Fruit fly (Drosophila melanogaster): ENCODE data around the gene Mco1.

Mco1 gene

DNA sequence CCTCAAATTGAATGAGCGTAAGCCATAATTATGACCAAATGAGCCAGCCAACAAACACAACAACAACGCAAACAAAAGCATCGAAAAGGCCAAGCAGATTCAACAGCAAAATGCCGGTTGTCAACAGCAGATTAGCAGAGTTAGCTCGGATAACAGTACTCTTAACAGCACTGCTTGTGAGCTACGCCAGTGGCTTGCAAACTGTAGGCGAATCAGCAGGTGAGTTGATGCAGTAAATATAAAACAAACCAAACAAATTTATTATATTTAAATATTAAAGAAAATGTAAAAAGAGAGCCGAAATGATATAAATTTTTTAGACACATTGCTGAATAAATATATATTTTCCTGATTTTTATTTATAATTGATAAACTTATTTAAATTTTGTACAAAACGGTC is 4.3 kb downstream of the Mco1 start:
- TF ChIP-seq h (optimal IDR thresholded peaks at IDR 0.05) (no peak), Myc (optimal IDR thresholded peaks at IDR 0.05) (no peak), psq (optimal IDR thresholded peaks at IDR 0.05) (no peak), Sin3A (optimal IDR thresholded peaks at IDR 0.05) (no peak), insv (optimal IDR thresholded peaks at IDR 0.05) (no peak), ttk (optimal IDR thresholded peaks at IDR 0.05) (no peak)

DNA sequence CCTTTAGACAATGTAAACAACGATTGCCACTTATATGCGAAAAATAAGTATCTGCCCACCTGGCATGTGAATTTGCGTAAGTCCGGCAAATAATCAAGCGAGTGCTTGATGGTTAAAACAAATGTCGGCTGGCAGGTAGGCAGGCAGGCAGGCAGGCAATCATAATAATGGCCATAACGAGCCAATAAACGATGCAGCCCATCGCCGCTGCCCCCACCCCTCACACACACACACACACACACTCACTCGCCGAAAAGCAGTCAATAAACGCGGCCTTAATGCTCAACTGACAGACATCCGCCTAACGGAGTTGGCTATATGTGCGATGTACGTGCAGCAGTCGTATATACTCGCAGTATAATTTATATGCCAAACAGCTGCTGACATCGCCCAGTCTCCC is 4.9 kb downstream of the Mco1 start:
- no peak for TF ChIP-seq ttk (optimal IDR thresholded peaks at IDR 0.05)
- no peak for TF ChIP-seq psq (optimal IDR thresholded peaks at IDR 0.05)
- no peak for TF ChIP-seq Sin3A (optimal IDR thresholded peaks at IDR 0.05)
- no peak for TF ChIP-seq h (optimal IDR thresholded peaks at IDR 0.05)
- no peak for TF ChIP-seq insv (optimal IDR thresholded peaks at IDR 0.05)
- TF ChIP-seq Myc (optimal IDR thresholded peaks at IDR 0.05), result no peak

DNA sequence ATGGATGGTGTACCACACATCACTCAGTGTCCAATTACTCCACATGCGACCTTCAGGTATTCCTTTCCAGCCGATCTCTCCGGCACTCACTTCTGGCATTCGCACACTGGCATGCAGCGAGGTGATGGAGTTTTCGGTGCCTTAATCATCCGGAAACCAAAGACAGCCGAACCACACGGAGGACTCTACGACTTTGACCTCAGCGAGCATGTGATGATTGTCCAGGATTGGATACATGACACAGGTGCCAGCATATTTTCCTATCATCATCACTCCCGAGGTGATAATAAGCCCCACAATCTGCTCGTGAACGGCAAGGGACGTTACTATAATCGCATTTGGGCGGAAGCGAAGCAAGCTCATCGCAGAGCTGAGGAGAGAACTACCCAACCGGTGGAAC is 7.8 kb downstream of the Mco1 start:
- TF ChIP-seq Sin3A (optimal IDR thresholded peaks at IDR 0.05) (no peak), Myc (optimal IDR thresholded peaks at IDR 0.05) (no peak), ttk (optimal IDR thresholded peaks at IDR 0.05) (no peak), h (optimal IDR thresholded peaks at IDR 0.05) (no peak), psq (optimal IDR thresholded peaks at IDR 0.05) (no peak), insv (optimal IDR thresholded peaks at IDR 0.05) (no peak)

DNA sequence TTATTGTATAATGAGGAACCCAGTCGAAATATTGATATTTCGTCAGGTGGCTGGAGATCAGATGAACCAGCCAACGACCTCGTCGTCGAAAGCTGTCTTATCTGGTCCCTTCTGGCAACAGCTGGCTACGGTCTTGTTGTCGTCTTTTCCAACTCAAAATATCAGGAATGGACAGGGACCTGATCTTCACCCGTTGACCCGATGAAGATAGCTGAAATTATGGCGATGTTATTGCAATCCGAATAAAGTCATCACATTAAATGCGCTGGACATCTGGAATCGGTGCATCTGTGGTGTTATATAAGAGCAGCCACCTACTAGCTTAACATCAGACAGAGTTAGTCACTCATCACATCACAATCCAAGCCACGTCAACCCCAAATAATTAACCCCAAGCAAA is 10.1 kb downstream of the Mco1 start, which contains the start of gene Fbp2:
Gene Fbp2, plus strand, starts transcription at position 251 of the 400 bp plus-strand sequence.
- no peak for TF ChIP-seq Sin3A (optimal IDR thresholded peaks at IDR 0.05)
- no peak for TF ChIP-seq h (optimal IDR thresholded peaks at IDR 0.05)
- no peak for TF ChIP-seq insv (optimal IDR thresholded peaks at IDR 0.05)
- no peak for TF ChIP-seq ttk (optimal IDR thresholded peaks at IDR 0.05)
- TF ChIP-seq Myc (optimal IDR thresholded peaks at IDR 0.05), result no peak
- no peak for TF ChIP-seq psq (optimal IDR thresholded peaks at IDR 0.05)

DNA sequence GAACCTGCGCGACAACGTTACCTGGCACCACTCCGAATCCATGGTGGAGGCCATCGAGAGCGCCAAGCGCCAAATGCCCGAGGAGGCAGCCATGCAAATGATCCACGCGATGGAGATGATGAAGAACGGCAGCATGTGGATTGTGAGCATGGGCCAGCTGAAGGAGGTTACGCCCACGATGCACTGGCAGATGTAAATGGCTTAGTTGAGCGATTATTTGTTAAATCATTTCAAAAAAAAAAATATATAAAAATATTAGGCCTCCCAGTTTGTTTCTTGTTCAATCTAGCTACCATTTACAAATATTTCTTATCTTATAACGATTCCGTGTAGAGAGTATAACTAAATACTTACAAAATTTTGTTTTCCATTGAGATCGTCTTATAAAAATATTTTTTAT is 11.2 kb downstream of the Mco1 start, which contains the start of gene CG42847:
Gene CG42847, plus strand, starts transcription at position 301 of the 400 bp plus-strand sequence.
- no peak for TF ChIP-seq Myc (optimal IDR thresholded peaks at IDR 0.05)
- no peak for TF ChIP-seq h (optimal IDR thresholded peaks at IDR 0.05)
- TF ChIP-seq Sin3A (optimal IDR thresholded peaks at IDR 0.05), result no peak
- no peak for TF ChIP-seq psq (optimal IDR thresholded peaks at IDR 0.05)
- TF ChIP-seq insv (optimal IDR thresholded peaks at IDR 0.05), result no peak
- TF ChIP-seq ttk (optimal IDR thresholded peaks at IDR 0.05), result no peak

DNA sequence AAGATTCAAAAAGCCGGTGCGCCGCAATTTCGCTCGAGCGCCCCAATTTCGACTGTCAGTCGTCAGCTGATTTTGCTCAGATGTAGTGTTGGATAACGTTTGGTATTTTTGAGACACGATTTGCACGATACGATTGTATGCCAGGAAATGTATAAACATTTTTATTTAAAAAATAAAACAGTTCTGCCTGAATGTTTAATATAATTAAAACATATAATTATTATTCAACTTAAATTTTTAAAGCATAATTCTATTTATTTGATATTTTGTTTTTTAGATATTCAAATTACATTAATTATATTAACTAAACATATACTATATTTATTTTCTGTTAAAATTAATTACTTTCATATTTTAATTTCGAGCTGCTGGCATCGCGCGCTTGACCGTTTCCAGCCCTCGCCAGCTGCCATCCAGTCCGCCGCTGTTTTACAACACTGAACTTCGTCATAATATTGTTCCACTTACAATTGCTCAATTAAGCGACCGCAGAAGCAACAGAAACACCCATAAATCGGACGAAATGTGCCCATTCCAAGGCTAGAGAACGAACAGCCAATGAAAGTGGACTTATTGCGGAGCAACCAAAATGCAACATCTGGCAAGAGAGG is 14.7 kb downstream of the Mco1 start, which contains the start of the genes FucTB and scat:
Gene FucTB, minus strand, starts transcription at position 61 of the 611 bp plus-strand sequence.
Gene scat, plus strand, starts transcription at position 414 of the 611 bp plus-strand sequence.
- no peak for TF ChIP-seq insv (optimal IDR thresholded peaks at IDR 0.05)
- no peak for TF ChIP-seq ttk (optimal IDR thresholded peaks at IDR 0.05)
- TF ChIP-seq Myc (optimal IDR thresholded peaks at IDR 0.05), result no peak
- no peak for TF ChIP-seq h (optimal IDR thresholded peaks at IDR 0.05)
- no peak for TF ChIP-seq psq (optimal IDR thresholded peaks at IDR 0.05)
- no peak for TF ChIP-seq Sin3A (optimal IDR thresholded peaks at IDR 0.05)

DNA sequence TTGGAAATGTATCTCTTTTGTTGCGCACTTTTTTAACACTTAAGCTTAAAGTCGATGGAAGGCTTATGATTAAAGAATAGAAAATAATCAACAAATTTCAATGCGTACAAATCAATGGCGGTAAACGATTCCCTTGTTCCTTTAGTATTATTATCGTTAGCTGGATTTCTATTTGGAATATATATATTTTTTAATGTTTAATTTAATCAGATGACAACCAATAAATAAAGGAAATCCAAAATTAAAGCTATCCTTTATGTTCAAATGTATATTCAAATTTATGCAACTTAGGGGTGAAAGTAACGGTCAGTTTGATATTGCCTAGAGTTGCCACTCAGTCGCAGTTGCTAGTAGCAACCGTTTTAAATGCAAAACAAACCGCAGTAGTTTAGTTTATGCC is 18.7 kb downstream of the Mco1 start, which contains the start of gene CG3769:
Gene CG3769, plus strand, starts transcription at position 301 of the 400 bp plus-strand sequence.
- TF ChIP-seq Sin3A (optimal IDR thresholded peaks at IDR 0.05), result no peak
- TF ChIP-seq Myc (optimal IDR thresholded peaks at IDR 0.05), result no peak
- no peak for TF ChIP-seq insv (optimal IDR thresholded peaks at IDR 0.05)
- no peak for TF ChIP-seq psq (optimal IDR thresholded peaks at IDR 0.05)
- no peak for TF ChIP-seq ttk (optimal IDR thresholded peaks at IDR 0.05)
- TF ChIP-seq h (optimal IDR thresholded peaks at IDR 0.05), result no peak

DNA sequence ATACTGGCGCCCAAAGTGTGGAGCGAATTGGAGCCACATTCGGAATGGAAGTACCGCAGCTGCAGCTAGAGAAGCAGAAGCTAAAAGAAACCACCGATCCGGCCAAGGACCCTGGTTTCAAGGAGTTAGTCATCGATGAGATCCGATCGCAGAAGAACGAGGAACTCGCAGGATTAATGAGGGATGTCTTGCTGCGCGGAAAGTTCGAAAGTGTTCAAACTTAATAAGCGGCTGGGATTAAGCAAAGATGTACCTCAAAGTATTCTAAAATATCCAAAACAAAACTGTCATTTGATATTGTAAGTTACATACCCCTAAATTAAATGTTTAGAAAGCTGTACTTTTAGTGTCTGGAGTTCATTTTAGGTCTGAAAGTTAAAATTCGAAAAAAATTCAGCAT is 20.1 kb downstream of the Mco1 start, which contains the start of gene RpS28-like:
Gene RpS28-like, plus strand, starts transcription at position 301 of the 400 bp plus-strand sequence.
- no peak for TF ChIP-seq insv (optimal IDR thresholded peaks at IDR 0.05)
- no peak for TF ChIP-seq ttk (optimal IDR thresholded peaks at IDR 0.05)
- TF ChIP-seq Myc (optimal IDR thresholded peaks at IDR 0.05), result no peak
- TF ChIP-seq h (optimal IDR thresholded peaks at IDR 0.05), result no peak
- no peak for TF ChIP-seq Sin3A (optimal IDR thresholded peaks at IDR 0.05)

DNA sequence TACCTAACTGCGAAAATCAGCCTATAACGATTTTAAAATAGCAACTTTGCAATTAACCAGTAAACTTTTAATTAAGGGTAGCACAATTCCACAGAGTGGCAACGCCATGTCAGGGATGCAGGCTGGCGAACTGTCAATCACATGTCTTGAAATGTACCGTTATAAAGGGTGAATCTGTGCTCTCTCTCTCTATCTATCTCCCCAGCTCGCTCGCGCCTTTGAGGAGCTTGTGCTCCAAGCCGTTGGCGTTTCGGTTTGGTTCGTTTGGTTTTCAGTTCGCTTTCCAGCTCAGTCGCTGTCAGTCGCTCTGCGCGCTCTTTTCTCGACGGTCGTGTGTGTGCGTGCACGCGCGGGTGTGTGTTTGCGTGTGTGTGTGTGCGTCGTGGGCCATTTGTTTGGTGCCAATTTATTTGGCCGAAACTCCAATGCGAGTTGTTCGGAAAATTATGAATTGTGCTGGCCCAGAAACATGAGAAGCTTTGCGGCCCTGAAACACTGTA is 20.9 kb downstream of the Mco1 start, which contains the start of gene numb:
Gene numb, plus strand, starts transcription at position 254 of the 500 bp plus-strand sequence.
- TF ChIP-seq Sin3A (optimal IDR thresholded peaks at IDR 0.05) (no peak), Myc (optimal IDR thresholded peaks at IDR 0.05) (no peak), h (optimal IDR thresholded peaks at IDR 0.05) (no peak), insv (optimal IDR thresholded peaks at IDR 0.05) (no peak), ttk (optimal IDR thresholded peaks at IDR 0.05) (no peak), psq (optimal IDR thresholded peaks at IDR 0.05) (no peak)

DNA sequence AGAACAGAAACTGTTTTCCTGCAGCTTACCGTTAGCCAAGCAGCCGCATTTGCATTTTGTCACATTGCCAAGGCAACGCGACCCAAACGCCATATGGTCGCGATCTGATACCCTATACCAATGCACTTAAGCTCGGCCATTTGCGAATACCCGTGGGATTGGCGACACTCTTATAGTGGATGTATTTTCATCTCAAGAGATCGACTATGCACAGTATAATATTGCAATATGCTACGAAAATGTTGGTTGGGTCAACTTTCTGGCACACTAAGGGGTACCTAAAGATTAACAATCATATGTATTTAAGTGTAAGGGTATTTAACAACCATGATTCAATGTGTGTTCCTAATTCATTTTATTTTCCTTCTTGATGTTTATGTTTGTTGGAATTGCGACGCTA is 21.8 kb downstream of the Mco1 start:
- TF ChIP-seq psq (optimal IDR thresholded peaks at IDR 0.05) (no peak), Myc (optimal IDR thresholded peaks at IDR 0.05) (no peak), insv (optimal IDR thresholded peaks at IDR 0.05) (no peak), ttk (optimal IDR thresholded peaks at IDR 0.05) (no peak), Sin3A (optimal IDR thresholded peaks at IDR 0.05) (no peak), h (optimal IDR thresholded peaks at IDR 0.05) (no peak)

DNA sequence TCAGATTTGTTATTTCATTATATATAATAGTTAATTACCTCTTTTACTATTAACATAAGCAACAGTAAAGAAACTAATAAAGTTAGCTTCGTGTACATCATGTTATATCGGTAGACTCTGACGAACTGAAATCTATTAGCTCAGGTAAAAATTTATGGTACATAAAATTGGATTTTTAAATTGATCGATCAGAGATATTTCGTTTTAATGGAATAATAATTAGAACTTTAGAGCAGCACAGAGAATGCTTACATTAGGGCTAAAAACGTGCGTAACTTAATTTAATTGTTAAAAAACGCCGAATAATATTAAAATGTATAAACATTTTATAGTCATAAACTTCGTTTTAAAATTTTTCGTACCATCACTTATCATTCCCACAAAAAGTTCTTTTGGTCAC is 24.3 kb downstream of the Mco1 start, which contains the start of gene CG33723:
Gene CG33723, minus strand, starts transcription at position 101 of the 400 bp plus-strand sequence.
- TF ChIP-seq insv (optimal IDR thresholded peaks at IDR 0.05), result no peak
- TF ChIP-seq ttk (optimal IDR thresholded peaks at IDR 0.05), result no peak
- TF ChIP-seq psq (optimal IDR thresholded peaks at IDR 0.05), result no peak
- TF ChIP-seq Sin3A (optimal IDR thresholded peaks at IDR 0.05), result no peak
- TF ChIP-seq Myc (optimal IDR thresholded peaks at IDR 0.05), result no peak
- no peak for TF ChIP-seq h (optimal IDR thresholded peaks at IDR 0.05)

DNA sequence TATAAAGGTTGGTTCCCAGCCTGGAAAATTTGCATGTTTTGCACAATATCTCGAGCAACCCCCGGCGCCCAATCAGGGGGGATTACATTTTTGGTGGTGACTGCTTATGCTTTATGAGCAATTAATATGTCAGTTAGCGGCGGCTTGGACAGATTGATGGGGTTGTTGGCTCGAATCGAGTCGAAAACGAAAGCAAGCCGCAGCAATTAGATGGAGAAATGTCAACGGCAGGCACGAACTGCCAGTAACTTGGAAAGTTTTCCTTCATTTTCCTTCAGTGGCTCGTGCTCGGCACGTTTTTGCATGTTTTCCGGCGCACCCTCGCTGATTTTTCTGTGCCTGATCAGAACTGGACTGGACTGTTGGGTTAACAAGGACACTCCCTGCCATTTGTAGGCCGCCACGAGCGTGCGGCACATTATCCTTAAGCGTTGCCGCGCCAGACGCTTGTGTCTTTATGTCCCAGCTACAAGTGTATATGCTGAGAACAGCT is 26.5 kb downstream of the Mco1 start:
- TF ChIP-seq h (optimal IDR thresholded peaks at IDR 0.05), result no peak
- no peak for TF ChIP-seq Sin3A (optimal IDR thresholded peaks at IDR 0.05)
- TF ChIP-seq psq (optimal IDR thresholded peaks at IDR 0.05), result no peak
- TF ChIP-seq insv (optimal IDR thresholded peaks at IDR 0.05), result no peak
- TF ChIP-seq Myc (optimal IDR thresholded peaks at IDR 0.05), result no peak
- no peak for TF ChIP-seq ttk (optimal IDR thresholded peaks at IDR 0.05)
